Fruit fly (Drosophila melanogaster) whole organism, embryonic: ENCODE measurements around the gene CG5850.
A peak's percentile ranks its signal among the peaks of the same experiment; 100 is the strongest.

Experiments
- Atf-2 ChIP-seq: fragments of 200-800 bp; sonication (Bioruptor generic); optimal IDR thresholded peaks from 2 replicates; lab custom pipeline; 2016; ENCODE audit warnings: missing biosample characterization, missing genetic modification characterization
- CG10147 ChIP-seq: fragments of 200-800 bp; sonication (Bioruptor generic); optimal IDR thresholded peaks from 2 replicates; lab custom pipeline; 2019; ENCODE audit warnings: missing biosample characterization, mild to moderate bottlenecking, missing genetic modification characterization, moderate library complexity
- CG10209 ChIP-seq: fragments of 200-800 bp; sonication (Bioruptor generic); optimal IDR thresholded peaks from 3 replicates; lab custom pipeline; 2017; ENCODE audit warnings: missing biosample characterization, mild to moderate bottlenecking, missing genetic modification characterization, missing genetic modification reagents
- CG10431 ChIP-seq: fragments of 200-800 bp; sonication (Bioruptor generic); optimal IDR thresholded peaks from 3 replicates; lab custom pipeline; 2018; ENCODE audit warnings: missing biosample characterization, mild to moderate bottlenecking, missing genetic modification characterization
- CG10543 ChIP-seq: fragments of 200-800 bp; sonication (Bioruptor generic); optimal IDR thresholded peaks from 3 replicates; lab custom pipeline; 2017; ENCODE audit warnings: missing biosample characterization, mild to moderate bottlenecking, missing genetic modification characterization, moderate library complexity
- CG10959 ChIP-seq: fragments of 200-800 bp; sonication (Bioruptor generic); IDR thresholded peaks from 2 replicates; pipeline ENCODE4 v1.3.6; 2022; ENCODE audit warnings: missing biosample characterization, missing genetic modification characterization
- CG11247 ChIP-seq: fragments of 200-800 bp; sonication (Bioruptor generic); IDR thresholded peaks from 2 replicates; pipeline ENCODE4 v1.3.6; 2022; ENCODE audit warnings: missing biosample characterization, missing genetic modification characterization
- CG12659 ChIP-seq: fragments of 200-800 bp; sonication (Bioruptor generic); optimal IDR thresholded peaks from 3 replicates; lab custom pipeline; 2017; ENCODE audit warnings: mild to moderate bottlenecking, missing biosample characterization, missing genetic modification reagents, missing genetic modification characterization
- CG14050 ChIP-seq: fragments of 200-800 bp; sonication (Bioruptor generic); IDR thresholded peaks from 3 replicates; pipeline ENCODE4 v1.3.6; 2022; ENCODE audit warnings: missing biosample characterization, missing genetic modification characterization
- CG14860 ChIP-seq: fragments of 200-800 bp; sonication (Bioruptor generic); IDR thresholded peaks from 3 replicates; pipeline ENCODE4 v1.3.6; 2022; ENCODE audit warnings: missing biosample characterization, missing genetic modification characterization; ENCODE audit not compliant: partially characterized antibody
- CG15514 ChIP-seq: fragments of 200-800 bp; sonication (Bioruptor generic); optimal IDR thresholded peaks from 3 replicates; lab custom pipeline; 2017; ENCODE audit warnings: missing biosample characterization, missing genetic modification characterization, mild to moderate bottlenecking, moderate library complexity, missing genetic modification reagents
- CG17612 ChIP-seq: fragments of 200-800 bp; sonication (Bioruptor generic); IDR thresholded peaks from 2 replicates; pipeline ENCODE4 v1.3.6; 2022; ENCODE audit warnings: missing biosample characterization, missing genetic modification characterization
- CG18262 ChIP-seq: fragments of 200-800 bp; optimal IDR thresholded peaks from 3 replicates; lab custom pipeline; 2019; ENCODE audit warnings: missing biosample characterization, mild to moderate bottlenecking, missing genetic modification characterization, moderate library complexity
- CG2889 ChIP-seq: fragments of 200-800 bp; sonication (Bioruptor generic); IDR thresholded peaks from 3 replicates; pipeline ENCODE4 v1.3.6; 2022; ENCODE audit warnings: missing biosample characterization, missing genetic modification characterization
- CG33213 ChIP-seq: fragments of 200-800 bp; sonication (Bioruptor generic); optimal IDR thresholded peaks from 3 replicates; lab custom pipeline; 2016; ENCODE audit warnings: missing biosample characterization, missing genetic modification characterization
- CG42726 ChIP-seq: fragments of 200-800 bp; sonication (Bioruptor generic); IDR thresholded peaks from 2 replicates; pipeline ENCODE4 v1.3.6; 2022; ENCODE audit warnings: missing biosample characterization, missing genetic modification characterization; ENCODE audit not compliant: partially characterized antibody
- CG4730 ChIP-seq: fragments of 200-800 bp; sonication (Bioruptor generic); IDR thresholded peaks from 2 replicates; pipeline ENCODE4 v1.3.6; 2022; ENCODE audit warnings: missing biosample characterization, missing genetic modification characterization
- CG6175 ChIP-seq: fragments of 200-800 bp; sonication (Bioruptor generic); IDR thresholded peaks from 3 replicates; pipeline ENCODE4 v1.3.6; 2022; ENCODE audit warnings: missing biosample characterization, missing genetic modification characterization
- CG6689 ChIP-seq: fragments of 200-800 bp; sonication (Bioruptor generic); IDR thresholded peaks from 2 replicates; pipeline ENCODE4 v1.3.6; 2022; ENCODE audit warnings: missing biosample characterization, missing genetic modification characterization
- CG8765 ChIP-seq: fragments of 200-800 bp; sonication (Bioruptor generic); IDR thresholded peaks from 2 replicates; pipeline ENCODE4 v1.3.6; 2022; ENCODE audit warnings: missing biosample characterization, missing genetic modification characterization
- CG9215 ChIP-seq: fragments of 200-800 bp; sonication (Bioruptor generic); IDR thresholded peaks from 2 replicates; pipeline ENCODE4 v1.3.6; 2022; ENCODE audit warnings: missing biosample characterization, missing genetic modification characterization
- Dll ChIP-seq: fragments of 200-800 bp; sonication (Bioruptor generic); IDR thresholded peaks from 4 replicates; pipeline ENCODE4 v1.3.6; 2022; ENCODE audit warnings: missing biosample characterization, missing genetic modification characterization; ENCODE audit not compliant: partially characterized antibody
- Dp ChIP-seq: fragments of 200-800 bp; sonication (Bioruptor generic); optimal IDR thresholded peaks from 2 replicates; lab custom pipeline; 2018; ENCODE audit warnings: missing biosample characterization, mild to moderate bottlenecking, missing genetic modification characterization, moderate library complexity
- Dref ChIP-seq: fragments of 200-800 bp; sonication (Bioruptor generic); IDR thresholded peaks from 2 replicates; pipeline ENCODE4 v1.3.6; 2022; ENCODE audit warnings: missing biosample characterization, missing genetic modification characterization
- Hr39 ChIP-seq: fragments of >200 bp; optimal IDR thresholded peaks from 2 replicates; lab custom pipeline; 2017
- Hr51 ChIP-seq, 2 experiments: fragments of 200-800 bp; sonication (Bioruptor generic); optimal IDR thresholded peaks; 2 replicates in 1 of 2; 3 replicates in 1 of 2; lab custom pipeline; 2016 to 2018; ENCODE audit warnings: missing biosample characterization in 2 of 2, missing genetic modification characterization in 2 of 2, mild to moderate bottlenecking in 1 of 2, moderate library complexity in 1 of 2
- Hr78 ChIP-seq, 2 experiments: fragments of 200-800 bp in 1 of 2; fragments of >200 bp in 1 of 2; sonication (Bioruptor generic) in 1 of 2; optimal IDR thresholded peaks; 2 replicates each; lab custom pipeline; 2017 to 2019; ENCODE audit warnings: missing biosample characterization in 2 of 2, missing genetic modification characterization in 2 of 2, mild to moderate bottlenecking in 1 of 2, moderate library complexity in 1 of 2
- Mes4 ChIP-seq: fragments of 200-800 bp; sonication (Bioruptor generic); optimal IDR thresholded peaks from 2 replicates; lab custom pipeline; 2016; ENCODE audit warnings: missing biosample characterization, missing genetic modification characterization
- Mrtf ChIP-seq: fragments of 200-800 bp; sonication (Bioruptor generic); IDR thresholded peaks from 3 replicates; pipeline ENCODE4 v1.3.6; 2022; ENCODE audit warnings: missing biosample characterization, missing genetic modification characterization
- Opbp ChIP-seq: fragments of 200-800 bp; sonication (Bioruptor generic); IDR thresholded peaks from 3 replicates; pipeline ENCODE4 v1.3.6; 2022; ENCODE audit warnings: missing biosample characterization, missing genetic modification characterization; ENCODE audit not compliant: partially characterized antibody
- bcd ChIP-seq: fragments of 200-800 bp; sonication (Bioruptor generic); optimal IDR thresholded peaks from 2 replicates; lab custom pipeline; 2017; ENCODE audit warnings: missing biosample characterization, mild to moderate bottlenecking, missing genetic modification characterization
- btn ChIP-seq: fragments of 200-800 bp; sonication (Bioruptor generic); optimal IDR thresholded peaks from 2 replicates; lab custom pipeline; 2016; ENCODE audit warnings: missing biosample characterization, missing genetic modification characterization
- ci ChIP-seq: fragments of 200-800 bp; sonication (Bioruptor generic); IDR thresholded peaks from 3 replicates; pipeline ENCODE4 v1.3.6; 2022; ENCODE audit warnings: missing biosample characterization, missing genetic modification characterization
- cwo ChIP-seq: fragments of 200-800 bp; sonication (Bioruptor generic); optimal IDR thresholded peaks from 3 replicates; lab custom pipeline; 2017; ENCODE audit warnings: missing biosample characterization, missing genetic modification characterization, mild to moderate bottlenecking, moderate library complexity, missing genetic modification reagents
- fd102C ChIP-seq: fragments of 200-800 bp; sonication (Bioruptor generic); optimal IDR thresholded peaks from 2 replicates; lab custom pipeline; 2018; ENCODE audit warnings: missing biosample characterization, mild to moderate bottlenecking, missing genetic modification characterization, moderate library complexity
- gro ChIP-seq: fragments of 200-800 bp; sonication (Bioruptor generic); optimal IDR thresholded peaks from 2 replicates; lab custom pipeline; 2016; ENCODE audit warnings: missing biosample characterization, missing genetic modification characterization
- gsb ChIP-seq: fragments of 200-800 bp; sonication (Bioruptor generic); IDR thresholded peaks from 2 replicates; pipeline ENCODE4 v1.3.6; 2022; ENCODE audit warnings: missing biosample characterization, missing genetic modification characterization
- hb ChIP-seq: fragments of 200-800 bp; sonication (Bioruptor generic); IDR thresholded peaks from 3 replicates; pipeline ENCODE4 v1.3.6; 2022; ENCODE audit warnings: missing biosample characterization, missing genetic modification characterization; ENCODE audit not compliant: partially characterized antibody
- mld ChIP-seq: fragments of 200-800 bp; sonication (Bioruptor generic); IDR thresholded peaks from 3 replicates; pipeline ENCODE4 v1.3.6; 2022; ENCODE audit warnings: missing biosample characterization, missing genetic modification characterization; ENCODE audit not compliant: partially characterized antibody
- nerfin-2 ChIP-seq: fragments of 200-800 bp; sonication (Bioruptor generic); IDR thresholded peaks from 2 replicates; pipeline ENCODE4 v1.3.6; 2022; ENCODE audit warnings: missing biosample characterization, missing genetic modification characterization; ENCODE audit not compliant: partially characterized antibody
- otp ChIP-seq: fragments of 200-800 bp; sonication (Bioruptor generic); IDR thresholded peaks from 3 replicates; pipeline ENCODE4, ENCODE4 v1.3.6; 2022; ENCODE audit warnings: missing biosample characterization, missing genetic modification characterization
- p53 ChIP-seq: fragments of 200-800 bp; sonication (Bioruptor generic); optimal IDR thresholded peaks from 2 replicates; lab custom pipeline; 2016; ENCODE audit warnings: missing biosample characterization, missing genetic modification characterization
- pros ChIP-seq: fragments of 200-800 bp; sonication (Bioruptor generic); optimal IDR thresholded peaks from 3 replicates; lab custom pipeline; 2019; ENCODE audit warnings: missing biosample characterization, mild to moderate bottlenecking, missing genetic modification characterization, moderate library complexity
- pzg ChIP-seq: fragments of 200-800 bp; sonication (Bioruptor generic); optimal IDR thresholded peaks from 3 replicates; lab custom pipeline; 2018; ENCODE audit warnings: missing biosample characterization, mild to moderate bottlenecking, missing genetic modification characterization, moderate library complexity
- scrt ChIP-seq: fragments of 200-800 bp; sonication (Bioruptor generic); optimal IDR thresholded peaks from 2 replicates; lab custom pipeline; 2018; ENCODE audit warnings: missing biosample characterization, mild to moderate bottlenecking, missing genetic modification characterization, moderate library complexity
- stc ChIP-seq: fragments of 200-800 bp; sonication (Bioruptor generic); IDR thresholded peaks from 2 replicates; pipeline ENCODE4 v1.3.6; 2022; ENCODE audit warnings: missing biosample characterization, missing genetic modification characterization
- tll ChIP-seq, 2 experiments: fragments of 200-800 bp in 1 of 2; fragments of >200 bp in 1 of 2; sonication (Bioruptor generic) in 1 of 2; optimal IDR thresholded peaks; 2 replicates each; lab custom pipeline; 2017 to 2019; ENCODE audit warnings: missing biosample characterization in 2 of 2, missing genetic modification characterization in 2 of 2, mild to moderate bottlenecking in 1 of 2, moderate library complexity in 1 of 2
- tna ChIP-seq: fragments of 200-800 bp; sonication (Bioruptor generic); IDR thresholded peaks from 2 replicates; pipeline ENCODE4 v1.3.6; 2022; ENCODE audit warnings: missing biosample characterization, missing genetic modification characterization; ENCODE audit not compliant: partially characterized antibody
- trem ChIP-seq: fragments of 200-800 bp; optimal IDR thresholded peaks from 3 replicates; lab custom pipeline; 2019; ENCODE audit warnings: missing biosample characterization, mild to moderate bottlenecking, missing genetic modification characterization, moderate library complexity
- trh ChIP-seq: fragments of 200-800 bp; sonication (Bioruptor generic); optimal IDR thresholded peaks from 2 replicates; lab custom pipeline; 2016; ENCODE audit warnings: missing biosample characterization, missing genetic modification characterization

The CG5850 gene

DNA sequence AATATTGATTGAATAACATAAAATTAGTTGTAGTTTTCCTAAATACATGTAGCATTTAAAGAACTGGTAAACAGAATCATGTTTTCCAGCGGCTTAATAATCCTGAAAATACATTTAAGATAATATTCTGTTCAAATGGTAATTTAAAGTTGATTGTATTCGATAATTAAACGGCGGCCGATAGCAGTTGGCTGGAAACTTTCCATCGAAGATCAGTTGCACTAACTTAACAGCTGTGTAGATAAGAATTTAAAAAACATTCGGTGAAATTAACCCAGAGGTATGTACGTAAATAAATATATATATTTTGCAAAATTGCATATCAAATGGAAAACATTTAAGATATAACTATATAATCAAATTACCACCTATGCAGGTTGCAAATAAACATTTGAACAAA, 43.8 kb downstream of the CG5850 start, which contains the start of gene CG4594 (continued):
- TF ChIP-seq CG15514: no peak
- no peak for TF ChIP-seq CG6175 (GFP tag; lab: Robert Waterston, UW)
- no peak for TF ChIP-seq CG9215 (GFP tag; lab: Robert Waterston, UW)
- no peak for TF ChIP-seq fd102C (GFP tag; lab: Kevin White, UChicago)
- TF ChIP-seq CG18262 (tag; lab: Kevin White, UChicago): no peak
- TF ChIP-seq CG10209: no peak
- peak; percentile 16; the same call in 1 of the 2 replicates for TF ChIP-seq tna (GFP tag; lab: Robert Waterston, UW)
- no peak for TF ChIP-seq mld (GFP tag; lab: Robert Waterston, UW)
- no peak for TF ChIP-seq CG17612 (GFP tag; lab: Robert Waterston, UW)
- TF ChIP-seq CG10959 (GFP tag; lab: Robert Waterston, UW): no peak
- no peak for TF ChIP-seq Opbp (GFP tag; lab: Robert Waterston, UW)
- TF ChIP-seq Dp (GFP tag; lab: Kevin White, UChicago): peak; percentile 69
- no peak for TF ChIP-seq Hr51 (GFP tag; optimal IDR thresholded peaks at IDR 0.05; lab: Kevin White, UChicago)
- TF ChIP-seq ci (GFP tag; lab: Robert Waterston, UW): no peak
- TF ChIP-seq hb (GFP tag; lab: Robert Waterston, UW): no peak
- no peak for TF ChIP-seq CG8765
- TF ChIP-seq CG33213 (GFP tag; lab: Kevin White, UChicago): no peak
- no peak for TF ChIP-seq otp (GFP tag; lab: Robert Waterston, UW)
- no peak for TF ChIP-seq tll (GFP tag; optimal IDR thresholded peaks at IDR 0.05; lab: Kevin White, UChicago)
- TF ChIP-seq Atf-2 (GFP tag; lab: Kevin White, UChicago): no peak
- TF ChIP-seq Hr78 (GFP tag; optimal IDR thresholded peaks at IDR 0.05; lab: Kevin White, UChicago): no peak
- no peak for TF ChIP-seq CG11247
- TF ChIP-seq gro: no peak
- no peak for TF ChIP-seq trem (tag; lab: Kevin White, UChicago)
- no peak for TF ChIP-seq p53 (GFP tag; lab: Kevin White, UChicago)
- no peak for TF ChIP-seq bcd
- no peak for TF ChIP-seq CG10431 (GFP tag; lab: Kevin White, UChicago)
- TF ChIP-seq trh: no peak
- TF ChIP-seq CG10147: no peak
- TF ChIP-seq pzg: peak; percentile 17
- no peak for TF ChIP-seq scrt
- TF ChIP-seq Dll (GFP tag; lab: Robert Waterston, UW): no peak
- no peak for TF ChIP-seq CG10543 (GFP tag; lab: Kevin White, UChicago)
- TF ChIP-seq Mes4: no peak
- no peak for TF ChIP-seq cwo (GFP tag; lab: Kevin White, UChicago)
- TF ChIP-seq gsb: no peak
- TF ChIP-seq pros: no peak
- TF ChIP-seq stc (GFP tag; lab: Robert Waterston, UW): no peak
- TF ChIP-seq CG14860: 0 out of 3 replicates have a peak, but pooled peaks have one; percentile 12
- TF ChIP-seq CG2889: no peak
- TF ChIP-seq Dref: peak; percentile 66
- no peak for TF ChIP-seq CG4730 (GFP tag; lab: Robert Waterston, UW)
- TF ChIP-seq Hr39 (lab: Kevin White, UChicago): no peak
- no peak for TF ChIP-seq CG12659 (GFP tag; lab: Kevin White, UChicago)
- no peak for TF ChIP-seq CG6689 (GFP tag; lab: Robert Waterston, UW)
- TF ChIP-seq btn (GFP tag; lab: Kevin White, UChicago): no peak
- no peak for TF ChIP-seq CG14050 (GFP tag; lab: Robert Waterston, UW)
- no peak for TF ChIP-seq Mrtf (GFP tag; lab: Robert Waterston, UW)
- TF ChIP-seq CG42726 (GFP tag; lab: Robert Waterston, UW): no peak
- TF ChIP-seq nerfin-2 (GFP tag; lab: Robert Waterston, UW): peak; percentile 41; the same call in 1 of the 2 replicates
